Fruit fly (Drosophila melanogaster): Measurements from ENCODE around the gene CG9458.
A peak's percentile ranks its signal among the peaks of the same experiment; 100 is the strongest.

Gene CG9458

DNA sequence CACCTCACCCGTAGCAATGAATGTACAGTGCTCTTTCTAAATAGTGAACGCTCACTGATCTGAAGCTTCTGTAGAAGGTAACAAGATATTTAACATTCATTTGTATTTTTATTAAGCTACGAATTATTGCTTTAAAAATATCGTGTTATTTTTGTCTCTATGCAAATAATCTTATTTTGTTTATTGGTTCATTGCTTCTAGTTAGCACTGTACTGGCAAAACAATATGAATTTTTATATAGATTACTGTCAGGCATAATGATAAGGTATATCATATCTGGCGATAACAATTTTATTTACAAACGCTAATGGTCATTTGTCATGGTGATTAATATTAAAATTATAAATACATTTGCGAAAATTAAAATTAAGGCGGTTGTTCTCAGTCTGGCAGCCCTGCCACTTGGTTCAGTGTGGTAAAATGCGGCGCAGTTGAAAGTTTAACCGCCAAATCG lies 48.1 kb downstream of the CG9458 start, which contains the start of gene CG9471 (continued):
- peak; percentile 76 for TF ChIP-seq Ravus (GFP tag; IDR thresholded peaks at IDR 0.05)
- peak; percentile 85 for TF ChIP-seq CG12104 (GFP tag; optimal IDR thresholded peaks at IDR 0.05)
- TF ChIP-seq CG31441 (GFP tag; IDR thresholded peaks at IDR 0.05): peak; percentile 95
- peak; percentile 86 for TF ChIP-seq CG10979 (tag; optimal IDR thresholded peaks at IDR 0.05)
- TF ChIP-seq CG11695 (GFP tag; IDR thresholded peaks at IDR 0.05): peak; percentile 92
- TF ChIP-seq CG6813 (GFP tag; optimal IDR thresholded peaks at IDR 0.05): peak; percentile 74
- peak; percentile 78 for TF ChIP-seq CG6654 (GFP tag; optimal IDR thresholded peaks at IDR 0.05)
- peak; percentile 89 for TF ChIP-seq CG4820 (GFP tag; optimal IDR thresholded peaks at IDR 0.05)
- TF ChIP-seq CkIIα-i1 (GFP tag; IDR thresholded peaks at IDR 0.05): no peak
- peak; percentile 74 for TF ChIP-seq Vsx1 (GFP tag; optimal IDR thresholded peaks at IDR 0.05)
- TF ChIP-seq Lpt (GFP tag; optimal IDR thresholded peaks at IDR 0.05): no peak
- TF ChIP-seq Dfd (GFP tag; optimal IDR thresholded peaks at IDR 0.05): no peak
- no peak for TF ChIP-seq pros (GFP tag; optimal IDR thresholded peaks at IDR 0.05)
- TF ChIP-seq CG11696 (GFP tag; IDR thresholded peaks at IDR 0.05): peak; percentile 84
- peak; percentile 90 for TF ChIP-seq CG11247 (GFP tag; IDR thresholded peaks at IDR 0.05)
- TF ChIP-seq sima (GFP tag; optimal IDR thresholded peaks at IDR 0.05): peak; percentile 7
- peak; percentile 69 for TF ChIP-seq trh (GFP tag; optimal IDR thresholded peaks at IDR 0.05)
- peak; percentile 88 for TF ChIP-seq Six4 (GFP tag; optimal IDR thresholded peaks at IDR 0.05)
- TF ChIP-seq pum (GFP tag; optimal IDR thresholded peaks at IDR 0.05): peak; percentile 88
- TF ChIP-seq CoRest (tag; optimal IDR thresholded peaks at IDR 0.05): peak; percentile 91
- peak; percentile 47 for TF ChIP-seq HmgD (GFP tag; optimal IDR thresholded peaks at IDR 0.05)
- TF ChIP-seq Dp (GFP tag; optimal IDR thresholded peaks at IDR 0.05): peak; percentile 90
- peak; percentile 83 for TF ChIP-seq Spps (tag; optimal IDR thresholded peaks at IDR 0.05)
- TF ChIP-seq Myb (GFP tag; optimal IDR thresholded peaks at IDR 0.05): peak; percentile 74
- TF ChIP-seq CG14860 (GFP tag; IDR thresholded peaks at IDR 0.05; ENCODE audit: partially characterized antibody): no peak
- peak; percentile 85 for TF ChIP-seq crc (GFP tag; optimal IDR thresholded peaks at IDR 0.05)
- no peak for TF ChIP-seq CG9797 (GFP tag; optimal IDR thresholded peaks at IDR 0.05)
- peak; percentile 83 for TF ChIP-seq wor (GFP tag; IDR thresholded peaks at IDR 0.05)
- peak; percentile 87 for TF ChIP-seq nau (GFP tag; optimal IDR thresholded peaks at IDR 0.05)
- TF ChIP-seq CG10274 (GFP tag; optimal IDR thresholded peaks at IDR 0.05): peak; percentile 64
- TF ChIP-seq CG2116 (GFP tag; optimal IDR thresholded peaks at IDR 0.05): peak; percentile 69
- TF ChIP-seq pho (GFP tag; optimal IDR thresholded peaks at IDR 0.05): peak; percentile 87
- TF ChIP-seq sim (GFP tag; IDR thresholded peaks at IDR 0.05): peak; percentile 73
- no peak for TF ChIP-seq prd (optimal IDR thresholded peaks at IDR 0.05)
- TF ChIP-seq prd (GFP tag; IDR thresholded peaks at IDR 0.05): peak; percentile 96
- peak; percentile 86 for TF ChIP-seq maf-S (GFP tag; optimal IDR thresholded peaks at IDR 0.05)
- peak; percentile 89 for TF ChIP-seq Oli (tag; optimal IDR thresholded peaks at IDR 0.05)
- peak; percentile 87 for TF ChIP-seq Ssrp (tag; optimal IDR thresholded peaks at IDR 0.05)
- TF ChIP-seq insv (GFP tag; optimal IDR thresholded peaks at IDR 0.05): peak in 1 of 2 experiments; percentile 55
- peak; percentile 80 for TF ChIP-seq Oaz (GFP tag; IDR thresholded peaks at IDR 0.05)
- peak; percentile 90 for TF ChIP-seq fu2 (GFP tag; optimal IDR thresholded peaks at IDR 0.05)
- no peak for TF ChIP-seq gfzf (GFP tag; optimal IDR thresholded peaks at IDR 0.05)
- peak; percentile 85 for TF ChIP-seq CG6854 (GFP tag; optimal IDR thresholded peaks at IDR 0.05)
- TF ChIP-seq CG33213 (GFP tag; optimal IDR thresholded peaks at IDR 0.05): peak; percentile 80
- no peak for TF ChIP-seq knrl (GFP tag; IDR thresholded peaks at IDR 0.05; ENCODE audit: partially characterized antibody)
- peak; percentile 66; the same call in 2 of the 3 replicates for TF ChIP-seq CG11560 (tag; IDR thresholded peaks at IDR 0.05)
- TF ChIP-seq toy (GFP tag; IDR thresholded peaks at IDR 0.05): peak; percentile 76; the same call in 1 of the 2 replicates
- peak; percentile 83 for TF ChIP-seq odd (GFP tag; optimal IDR thresholded peaks at IDR 0.05)
- peak; percentile 82 for TF ChIP-seq CG10147 (GFP tag; optimal IDR thresholded peaks at IDR 0.05)
- TF ChIP-seq cato (GFP tag; optimal IDR thresholded peaks at IDR 0.05; ENCODE audit: borderline replicate concordance): peak; percentile 83
- no peak for TF ChIP-seq yki (optimal IDR thresholded peaks at IDR 0.05)
- peak; percentile 57 for TF ChIP-seq fd102C (GFP tag; optimal IDR thresholded peaks at IDR 0.05)
